Fruit fly (Drosophila melanogaster) whole organism, pupa: ENCODE data around the gene CG32248.
A peak's percentile ranks its signal among the peaks of the same experiment; 100 is the strongest.

Source experiments
- CG10348 ChIP-seq: fragments of 200-800 bp; sonication (Bioruptor generic); IDR thresholded peaks from 2 replicates; pipeline ENCODE4 v1.3.6; 2022; ENCODE audit warnings: missing biosample characterization, missing genetic modification characterization
- CG12605 ChIP-seq: fragments of 200-800 bp; sonication (Bioruptor generic); IDR thresholded peaks from 2 replicates; pipeline ENCODE4 v1.3.6; 2022; ENCODE audit warnings: missing biosample characterization, missing genetic modification characterization
- CG13204 ChIP-seq: fragments of 200-800 bp; sonication (Bioruptor generic); optimal IDR thresholded peaks from 2 replicates; lab custom pipeline; 2018; ENCODE audit warnings: missing biosample characterization, mild to moderate bottlenecking, missing genetic modification characterization, moderate library complexity
- CG14655 ChIP-seq: fragments of 200-800 bp; sonication (Bioruptor generic); optimal IDR thresholded peaks from 3 replicates; lab custom pipeline; 2017; ENCODE audit warnings: mild to moderate bottlenecking, missing biosample characterization, missing genetic modification reagents, missing genetic modification characterization
- CG15710 ChIP-seq: fragments of 200-800 bp; sonication (Bioruptor generic); optimal IDR thresholded peaks from 2 replicates; lab custom pipeline; 2018; ENCODE audit warnings: missing biosample characterization, mild to moderate bottlenecking, missing genetic modification characterization, moderate library complexity
- CG17806 ChIP-seq: fragments of 200-800 bp; sonication (Bioruptor generic); optimal IDR thresholded peaks from 2 replicates; lab custom pipeline; 2018; ENCODE audit warnings: missing biosample characterization, mild to moderate bottlenecking, missing genetic modification characterization, moderate library complexity
- CG32121 ChIP-seq: fragments of 200-800 bp; sonication (Bioruptor generic); IDR thresholded peaks from 2 replicates; pipeline ENCODE4 v1.3.6; 2022; ENCODE audit warnings: missing biosample characterization, missing genetic modification characterization
- CG34367 ChIP-seq: fragments of 200-800 bp; sonication (Bioruptor generic); optimal IDR thresholded peaks from 2 replicates; lab custom pipeline; 2018; ENCODE audit warnings: missing biosample characterization, mild to moderate bottlenecking, missing genetic modification characterization
- CG4496 ChIP-seq: fragments of 200-800 bp; sonication (Bioruptor generic); IDR thresholded peaks from 3 replicates; pipeline ENCODE4 v1.3.6; 2022; ENCODE audit warnings: missing biosample characterization, missing genetic modification characterization
- CG8159 ChIP-seq: fragments of 200-800 bp; sonication (Bioruptor generic); optimal IDR thresholded peaks from 3 replicates; lab custom pipeline; 2018; ENCODE audit warnings: missing biosample characterization, mild to moderate bottlenecking, missing genetic modification characterization, moderate library complexity
- CG8301 ChIP-seq: fragments of 200-800 bp; sonication (Bioruptor generic); optimal IDR thresholded peaks from 2 replicates; lab custom pipeline; 2018; ENCODE audit warnings: missing biosample characterization, mild to moderate bottlenecking, missing genetic modification characterization
- CG9948 ChIP-seq: fragments of 200-800 bp; sonication (Bioruptor generic); optimal IDR thresholded peaks from 2 replicates; lab custom pipeline; 2018; ENCODE audit warnings: missing biosample characterization, mild to moderate bottlenecking, missing genetic modification characterization, moderate library complexity
- D1 ChIP-seq: fragments of 200-800 bp; sonication (Bioruptor generic); optimal IDR thresholded peaks from 2 replicates; lab custom pipeline; 2018; ENCODE audit warnings: missing biosample characterization, mild to moderate bottlenecking, missing genetic modification characterization, moderate library complexity
- EcR ChIP-seq: fragments of 200-800 bp; sonication (Bioruptor generic); optimal IDR thresholded peaks from 3 replicates; lab custom pipeline; 2019; ENCODE audit warnings: missing biosample characterization, missing genetic modification characterization, mild to moderate bottlenecking, moderate library complexity, missing genetic modification reagents
- Ets98B ChIP-seq: fragments of 200-800 bp; sonication (Bioruptor generic); IDR thresholded peaks from 2 replicates; pipeline ENCODE4 v1.3.6; 2022; ENCODE audit warnings: missing biosample characterization, missing genetic modification characterization
- Pif1A ChIP-seq: fragments of 200-800 bp; sonication (Bioruptor generic); optimal IDR thresholded peaks from 3 replicates; lab custom pipeline; 2016; ENCODE audit warnings: missing biosample characterization, missing genetic modification characterization
- Pif1B ChIP-seq: fragments of 200-800 bp; sonication (Bioruptor generic); optimal IDR thresholded peaks from 3 replicates; lab custom pipeline; 2016; ENCODE audit warnings: missing biosample characterization, missing genetic modification characterization
- Snoo ChIP-seq: fragments of 200-800 bp; sonication (Bioruptor generic); optimal IDR thresholded peaks from 3 replicates; lab custom pipeline; 2017; ENCODE audit warnings: missing biosample characterization, mild to moderate bottlenecking, missing genetic modification characterization, inconsistent platforms
- fd96Ca ChIP-seq: fragments of 200-800 bp; sonication (Bioruptor generic); IDR thresholded peaks from 3 replicates; pipeline ENCODE4 v1.3.6; 2022; ENCODE audit warnings: missing biosample characterization, missing genetic modification characterization
- gl ChIP-seq: fragments of 200-800 bp; sonication (Bioruptor generic); optimal IDR thresholded peaks from 2 replicates; lab custom pipeline; 2018; ENCODE audit warnings: missing biosample characterization, mild to moderate bottlenecking, missing genetic modification characterization
- rn ChIP-seq: fragments of 200-800 bp; sonication (Bioruptor generic); IDR thresholded peaks from 2 replicates; pipeline ENCODE4 v1.3.6; 2022; ENCODE audit warnings: missing biosample characterization, missing genetic modification characterization

CG32248 gene

DNA sequence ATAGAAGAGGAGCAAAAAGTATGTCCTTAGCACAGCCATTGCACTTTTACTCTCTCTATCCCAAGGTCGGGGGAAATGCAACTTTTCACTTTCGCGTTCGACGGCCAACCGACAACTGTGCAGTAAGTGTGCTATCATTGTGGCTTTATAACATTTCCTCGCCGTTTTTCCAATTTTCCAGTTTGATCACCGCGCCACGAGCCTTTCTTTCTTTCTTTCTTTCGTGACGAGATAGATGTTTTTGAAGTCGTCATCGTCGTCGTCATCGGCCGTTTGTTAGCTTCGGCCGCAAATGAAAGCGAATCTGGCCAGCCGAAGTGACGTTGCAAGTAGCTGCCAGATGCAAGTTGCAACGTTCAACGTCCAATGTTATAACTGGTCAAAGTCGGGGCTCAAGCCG, 28.9 kb downstream of the CG32248 start, which contains the start of gene CG13720:
TSS of gene CG13720 (minus strand) at position 101 of the 400 bp plus-strand sequence.
- no peak for TF ChIP-seq EcR (GFP tag; lab: Kevin White, UChicago)
- peak; percentile 25 for TF ChIP-seq CG14655
- TF ChIP-seq, all 21 proteins: peak for 1

dm6 chr3L:4501406-4501805, 29.9 kb downstream of the CG32248 start:
- no peak for TF ChIP-seq rn (GFP tag; lab: Robert Waterston, UW)
- TF ChIP-seq CG13204 (GFP tag; lab: Kevin White, UChicago) = no peak
- TF ChIP-seq gl (tag; lab: Kevin White, UChicago) = no peak
- no peak for TF ChIP-seq CG14655
- TF ChIP-seq EcR (GFP tag; lab: Kevin White, UChicago) = no peak

DNA sequence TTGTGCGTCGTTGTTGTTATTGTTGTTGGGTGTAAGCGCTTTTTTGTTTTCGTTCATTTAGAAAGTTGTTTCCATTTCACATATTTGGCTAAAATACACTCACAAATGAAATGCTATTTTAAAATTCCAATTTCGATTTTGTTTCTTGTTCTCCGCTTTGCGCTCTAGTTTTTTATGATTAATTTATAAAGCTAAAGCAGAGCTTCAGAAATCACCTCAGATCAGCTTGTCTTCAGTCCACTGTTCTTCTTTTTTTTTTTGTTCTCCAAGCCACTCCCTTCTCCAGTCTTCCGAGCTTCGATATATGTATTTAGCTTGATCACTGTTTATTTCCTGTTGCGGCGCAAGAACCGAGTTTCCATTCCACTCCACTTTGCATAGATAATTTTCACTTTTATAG, 36.3 kb downstream of the CG32248 start:
- TF ChIP-seq D1 (tag; lab: Kevin White, UChicago) = no peak
- TF ChIP-seq CG8159 (tag; lab: Kevin White, UChicago) = no peak
- TF ChIP-seq CG15710 (tag; lab: Kevin White, UChicago) = no peak
- TF ChIP-seq CG8301 (tag; lab: Kevin White, UChicago) = no peak
- no peak for TF ChIP-seq Pif1B (GFP tag; lab: Kevin White, UChicago)
- TF ChIP-seq rn (GFP tag; lab: Robert Waterston, UW) = no peak
- no peak for TF ChIP-seq Ets98B (GFP tag; lab: Robert Waterston, UW)
- TF ChIP-seq CG17806 (tag; lab: Kevin White, UChicago) = no peak
- no peak for TF ChIP-seq CG14655
- no peak for TF ChIP-seq CG10348
- TF ChIP-seq fd96Ca (GFP tag; lab: Robert Waterston, UW) = no peak
- no peak for TF ChIP-seq gl (tag; lab: Kevin White, UChicago)
- TF ChIP-seq CG9948 (tag; lab: Kevin White, UChicago) = no peak

DNA sequence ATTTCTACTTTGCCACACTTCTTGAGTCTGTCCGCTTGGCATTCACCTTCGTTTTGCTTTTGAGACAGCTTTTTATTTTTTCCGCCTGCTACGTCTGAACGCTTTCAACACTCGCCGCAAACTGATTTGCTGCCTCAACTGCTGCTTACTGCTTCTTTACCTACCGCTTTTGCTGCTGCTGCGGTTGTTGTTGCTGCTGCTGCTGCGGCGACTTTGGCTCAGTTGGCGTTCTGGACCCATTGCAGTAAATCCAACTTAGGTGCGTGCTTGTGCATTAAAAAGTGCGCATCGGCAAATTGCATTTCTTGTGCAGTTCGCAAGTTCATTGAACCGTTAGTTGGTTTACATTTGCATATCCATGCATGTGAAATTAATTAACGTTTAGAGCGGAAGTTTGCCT, 36.8 kb downstream of the CG32248 start, which contains the start of gene NT1:
TSS of gene NT1 (minus strand) at position 127 of the 400 bp plus-strand sequence.
- peak; percentile 60 for TF ChIP-seq CG13204 (GFP tag; lab: Kevin White, UChicago)
- no peak for TF ChIP-seq CG34367 (tag; lab: Kevin White, UChicago)
- no peak for TF ChIP-seq Pif1A (GFP tag; lab: Kevin White, UChicago)
- TF ChIP-seq rn (GFP tag; lab: Robert Waterston, UW) = no peak
- no peak for TF ChIP-seq Pif1B (GFP tag; lab: Kevin White, UChicago)
- TF ChIP-seq CG9948 (tag; lab: Kevin White, UChicago) = no peak
- no peak for TF ChIP-seq CG8301 (tag; lab: Kevin White, UChicago)
- no peak for TF ChIP-seq CG14655
- peak; percentile 69 for TF ChIP-seq EcR (GFP tag; lab: Kevin White, UChicago)
- TF ChIP-seq CG10348 = no peak
- TF ChIP-seq Snoo = no peak
- TF ChIP-seq, all 21 proteins: peak for 2

- TF ChIP-seq CG13204 (GFP tag; lab: Kevin White, UChicago) (no peak), EcR (GFP tag; lab: Kevin White, UChicago) (no peak), CG32121 (no peak), CG15710 (tag; lab: Kevin White, UChicago) (no peak), CG4496 (GFP tag; lab: Robert Waterston, UW) (no peak), CG12605 (GFP tag; lab: Robert Waterston, UW) (no peak), D1 (tag; lab: Kevin White, UChicago) (no peak), gl (tag; lab: Kevin White, UChicago) (no peak), CG9948 (tag; lab: Kevin White, UChicago) (peak; percentile 1), Pif1B (GFP tag; lab: Kevin White, UChicago) (peak; percentile 10), CG14655 (no peak), fd96Ca (GFP tag; lab: Robert Waterston, UW) (no peak), CG8301 (tag; lab: Kevin White, UChicago) (no peak), Snoo (no peak), CG8159 (tag; lab: Kevin White, UChicago) (no peak), CG10348 (no peak), Pif1A (GFP tag; lab: Kevin White, UChicago) (peak; percentile 3), Ets98B (GFP tag; lab: Robert Waterston, UW) (no peak), rn (GFP tag; lab: Robert Waterston, UW) (no peak), CG17806 (tag; lab: Kevin White, UChicago) (no peak), CG34367 (tag; lab: Kevin White, UChicago) (no peak)
These were observed 37.4 kb downstream of the CG32248 start for dm6 chr3L:4508926-4509457.

- TF ChIP-seq CG34367 (tag; lab: Kevin White, UChicago) (no peak), gl (tag; lab: Kevin White, UChicago) (no peak)
These were observed 38.8 kb downstream of the CG32248 start for dm6 chr3L:4510317-4510716.

DNA sequence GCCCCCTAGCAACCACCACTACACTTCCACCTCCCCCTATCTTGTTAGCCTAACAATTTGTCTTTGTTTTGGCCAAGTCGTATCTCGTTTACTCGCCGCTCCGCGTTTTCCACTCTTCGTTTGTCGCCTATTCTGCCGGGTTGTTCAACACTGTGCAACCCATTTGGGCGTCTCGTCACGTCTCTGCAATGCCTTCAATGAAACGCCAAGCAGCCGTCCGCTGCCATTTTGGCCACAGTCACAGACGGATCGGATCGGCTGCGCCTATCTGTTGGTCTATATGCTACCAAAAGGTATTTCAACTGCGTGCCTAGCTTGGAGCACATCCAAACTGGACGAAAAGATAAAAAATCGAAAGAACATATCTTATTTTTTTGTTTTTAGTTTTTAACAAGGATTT, 44.8 kb downstream of the CG32248 start:
- TF ChIP-seq CG15710 (tag; lab: Kevin White, UChicago) (no peak), CG13204 (GFP tag; lab: Kevin White, UChicago) (no peak), CG8159 (tag; lab: Kevin White, UChicago) (no peak), Ets98B (GFP tag; lab: Robert Waterston, UW) (peak; percentile 39), Snoo (no peak), fd96Ca (GFP tag; lab: Robert Waterston, UW) (peak; percentile 19; the same call in 1 of the 3 replicates), EcR (GFP tag; lab: Kevin White, UChicago) (no peak)
